Fruit fly (Drosophila melanogaster): Measurements from ENCODE around the gene serp.

dm6 chr3L:19683520-19683919 lies 24.3 kb downstream of the serp start:
- no peak for TF ChIP-seq pan (optimal IDR thresholded peaks at IDR 0.05)
- no peak for TF ChIP-seq usp (GFP tag; optimal IDR thresholded peaks at IDR 0.05)
- no peak for TF ChIP-seq CG8478 (optimal IDR thresholded peaks at IDR 0.05)
- TF ChIP-seq psq (optimal IDR thresholded peaks at IDR 0.05): no peak
- no peak for TF ChIP-seq EcR (GFP tag; optimal IDR thresholded peaks at IDR 0.05)
